Worm (Caenorhabditis elegans): ENCODE results near the gene F35H8.4.

The F35H8.4 gene

ce11 chrII:9551536-9551935 is 8.3 kb downstream of the F35H8.4 start, which contains the start of gene F35H8.12:
Gene F35H8.12 (plus strand): TSS chrII:9551836.
- TF ChIP-seq ceh-40 (GFP tag; IDR thresholded peaks at IDR 0.05) (no peak), F55B11.4 (tag; optimal IDR thresholded peaks at IDR 0.05; ENCODE audit: borderline replicate concordance, insufficient read depth) (no peak), pha-4 (tag; optimal IDR thresholded peaks at IDR 0.05) (no peak), somi-1 (GFP tag; optimal IDR thresholded peaks at IDR 0.05) (no peak), hmg-20 (GFP tag; IDR thresholded peaks at IDR 0.05) (no peak), ceh-27 (GFP tag; optimal IDR thresholded peaks at IDR 0.05) (no peak), unc-62 (GFP tag; optimal IDR thresholded peaks at IDR 0.05) (no peak), ztf-3 (GFP tag; optimal IDR thresholded peaks at IDR 0.05) (no peak), B0336.3 (GFP tag; IDR thresholded peaks at IDR 0.05) (no peak), aptf-3 (GFP tag; IDR thresholded peaks at IDR 0.05) (no peak), C06A6.2 (GFP tag; conservative IDR thresholded peaks at IDR 0.05) (no peak), bed-2 (GFP tag; IDR thresholded peaks at IDR 0.05) (no peak), madf-8 (GFP tag; conservative IDR thresholded peaks at IDR 0.05) (no peak), F33H1.4 (GFP tag; IDR thresholded peaks at IDR 0.05) (no peak), nhr-120 (GFP tag; IDR thresholded peaks at IDR 0.05) (no peak), C17E4.6 (GFP tag; IDR thresholded peaks at IDR 0.05) (no peak), rec-8 (tag; optimal IDR thresholded peaks at IDR 0.05) (no peak)

ce11 chrII:9550718-9551117 is 9.1 kb downstream of the F35H8.4 start, which contains the start of gene sra-6:
Gene sra-6 (minus strand): TSS chrII:9550818.
- TF ChIP-seq ztf-26 (tag; optimal IDR thresholded peaks at IDR 0.05) = no peak

- no peak for TF ChIP-seq ztf-26 (tag; optimal IDR thresholded peaks at IDR 0.05)
- TF ChIP-seq gei-17 (GFP tag; optimal IDR thresholded peaks at IDR 0.05) = no peak
- TF ChIP-seq mes-4 (tag; optimal IDR thresholded peaks at IDR 0.05) = no peak
- no peak for TF ChIP-seq ztf-18 (tag; optimal IDR thresholded peaks at IDR 0.05)
- TF ChIP-seq attf-5 (GFP tag; optimal IDR thresholded peaks at IDR 0.05) = no peak
- no peak for TF ChIP-seq dpl-1 (GFP tag; optimal IDR thresholded peaks at IDR 0.05)
- TF ChIP-seq cebp-2 (GFP tag; IDR thresholded peaks at IDR 0.05) = no peak
- no peak for TF ChIP-seq ceh-58 (GFP tag; IDR thresholded peaks at IDR 0.05)
- TF ChIP-seq Y53G8AR.9 (GFP tag; conservative IDR thresholded peaks at IDR 0.05) = no peak
- no peak for TF ChIP-seq sptf-2 (GFP tag; optimal IDR thresholded peaks at IDR 0.05)
- no peak for TF ChIP-seq F33H1.4 (GFP tag; IDR thresholded peaks at IDR 0.05)
- no peak for TF ChIP-seq akir-1 (GFP tag; optimal IDR thresholded peaks at IDR 0.05)
- TF ChIP-seq ztf-25 (GFP tag; IDR thresholded peaks at IDR 0.05) = no peak
- TF ChIP-seq D2030.7 (GFP tag; IDR thresholded peaks at IDR 0.05) = no peak
- TF ChIP-seq ekl-4 (GFP tag; IDR thresholded peaks at IDR 0.05) = no peak
- no peak for TF ChIP-seq dpff-1 (tag; optimal IDR thresholded peaks at IDR 0.05)
- TF ChIP-seq ama-1 (optimal IDR thresholded peaks at IDR 0.05) = no peak
- TF ChIP-seq ama-1 (GFP tag; optimal IDR thresholded peaks at IDR 0.05) = no peak
- TF ChIP-seq Y95B8A.8 (GFP tag; IDR thresholded peaks at IDR 0.05) = no peak
- TF ChIP-seq nhr-90 (tag; optimal IDR thresholded peaks at IDR 0.05) = no peak
Measured at ce11 chrII:9544386-9544785, 15.4 kb downstream of the F35H8.4 start, which contains the start of gene sra-7. Gene sra-7 (plus strand): TSS chrII:9544686.

ce11 chrII:9542785-9543184 is 17.0 kb downstream of the F35H8.4 start, which contains the start of gene sra-4:
Gene sra-4 (minus strand): TSS chrII:9542885.
- no peak for TF ChIP-seq snpc-3.4 (tag; optimal IDR thresholded peaks at IDR 0.05)
- no peak for TF ChIP-seq B0019.2 (GFP tag; conservative IDR thresholded peaks at IDR 0.05)
- TF ChIP-seq mes-4 (tag; optimal IDR thresholded peaks at IDR 0.05) = no peak
- TF ChIP-seq D2030.7 (GFP tag; IDR thresholded peaks at IDR 0.05) = no peak
- no peak for TF ChIP-seq attf-5 (GFP tag; optimal IDR thresholded peaks at IDR 0.05)
- TF ChIP-seq hsf-1 (GFP tag; IDR thresholded peaks at IDR 0.05) = no peak
